Worm (Caenorhabditis elegans) whole organism, L4 larva: Measurements from ENCODE around the gene F56F10.2.
A peak's percentile ranks its signal among the peaks of the same experiment; 100 is the strongest.

Experiments used
- D1046.2 ChIP-seq: fragments of 200-800 bp; sonication (Bioruptor generic); IDR thresholded peaks from 2 replicates; pipeline ENCODE4 v1.3.6; 2022; ENCODE audit warnings: missing genetic modification characterization, missing compliant biosample characterization
- F37D6.2 ChIP-seq: sonication (generic microtip); optimal IDR thresholded peaks from 2 replicates; lab custom pipeline; 2016; ENCODE audit warnings: mild to moderate bottlenecking, missing genetic modification characterization, missing compliant biosample characterization
- R02D3.7 ChIP-seq: fragments of 150-350 bp; sonication (generic microtip); optimal IDR thresholded peaks from 3 replicates; lab custom pipeline; 2014; ENCODE audit warnings: missing biosample characterization, missing genetic modification characterization
- T26A8.4 ChIP-seq: fragments of 200-800 bp; sonication (Bioruptor generic); IDR thresholded peaks from 2 replicates; pipeline ENCODE4 v1.3.6; 2022; ENCODE audit warnings: missing genetic modification characterization, missing compliant biosample characterization
- Y48G9A.11 ChIP-seq: fragments of 200-800 bp; sonication (Bioruptor generic); IDR thresholded peaks from 2 replicates; pipeline ENCODE4 v1.3.6; 2022; ENCODE audit warnings: missing genetic modification reagents, missing genetic modification characterization, missing compliant biosample characterization
- Y75B8A.6 ChIP-seq: fragments of 200-800 bp; sonication (Bioruptor generic); IDR thresholded peaks from 2 replicates; pipeline ENCODE4 v1.3.6; 2022; ENCODE audit warnings: missing genetic modification reagents, missing genetic modification characterization, missing compliant biosample characterization
- aly-2 ChIP-seq: sonication (generic microtip); optimal IDR thresholded peaks from 2 replicates; lab custom pipeline; 2018; ENCODE audit warnings: missing biosample characterization, missing genetic modification characterization
- ama-1 ChIP-seq: fragments of 150-350 bp; optimal IDR thresholded peaks from 2 replicates; lab custom pipeline; 2014; ENCODE audit warnings: inconsistent platforms, mixed read lengths
- ceh-20 ChIP-seq: fragments of 200-800 bp; sonication (Bioruptor generic); IDR thresholded peaks from 2 replicates; pipeline ENCODE4 v1.3.6; 2022; ENCODE audit warnings: missing genetic modification reagents, missing genetic modification characterization, missing compliant biosample characterization
- ceh-62 ChIP-seq: sonication (generic microtip); optimal IDR thresholded peaks from 2 replicates; lab custom pipeline; 2017; ENCODE audit warnings: missing biosample characterization, missing genetic modification characterization
- ces-1 ChIP-seq: fragments of 150-350 bp; sonication (generic microtip); optimal IDR thresholded peaks from 4 replicates; lab custom pipeline; 2014; ENCODE audit warnings: missing biosample characterization, missing genetic modification reagents, missing genetic modification characterization
- daf-19 ChIP-seq: fragments of 200-800 bp; sonication (Bioruptor generic); conservative IDR thresholded peaks from 2 replicates; pipeline ENCODE4 v1.3.6; 2022; ENCODE audit warnings: missing genetic modification characterization, missing compliant biosample characterization
- daf-8 ChIP-seq: fragments of 200-800 bp; sonication (Bioruptor generic); IDR thresholded peaks from 2 replicates; pipeline ENCODE4 v1.3.6; 2022; ENCODE audit warnings: missing genetic modification characterization, missing compliant biosample characterization
- dpl-1 ChIP-seq: fragments of 150-350 bp; optimal IDR thresholded peaks from 2 replicates; lab custom pipeline; 2014; ENCODE audit warnings: missing biosample characterization, missing genetic modification reagents, missing genetic modification characterization
- dve-1 ChIP-seq: sonication (generic microtip); optimal IDR thresholded peaks from 2 replicates; lab custom pipeline; 2017; ENCODE audit warnings: antibody characterized with exemption, mild to moderate bottlenecking, missing genetic modification characterization, missing compliant biosample characterization; ENCODE audit not compliant: insufficient read depth
- egl-27 ChIP-seq: sonication (generic microtip); optimal IDR thresholded peaks from 3 replicates; lab custom pipeline; 2017; ENCODE audit warnings: missing biosample characterization, missing genetic modification reagents, missing genetic modification characterization
- fkh-10 ChIP-seq: fragments of 150-350 bp; optimal IDR thresholded peaks from 2 replicates; lab custom pipeline; 2014; ENCODE audit warnings: missing biosample characterization, missing genetic modification reagents, missing genetic modification characterization
- fos-1 ChIP-seq: fragments of 150-350 bp; optimal IDR thresholded peaks from 2 replicates; lab custom pipeline; 2014; ENCODE audit warnings: missing biosample characterization, missing genetic modification characterization
- gei-8 ChIP-seq: fragments of 200-800 bp; sonication (Bioruptor generic); optimal IDR thresholded peaks from 2 replicates; lab custom pipeline; 2018; ENCODE audit warnings: mild to moderate bottlenecking, missing genetic modification characterization, missing compliant biosample characterization
- hif-1 ChIP-seq, 2 experiments: sonication (generic microtip); optimal IDR thresholded peaks; 2 replicates each; lab custom pipeline; 2016 to 2017; ENCODE audit warnings: missing compliant biosample characterization in 2 of 2, missing genetic modification characterization in 2 of 2, missing genetic modification reagents in 2 of 2, missing genotype in 2 of 2, mild to moderate bottlenecking in 1 of 2
- hlh-11 ChIP-seq: fragments of 200-800 bp; sonication (Bioruptor generic); optimal IDR thresholded peaks from 2 replicates; lab custom pipeline; 2018; ENCODE audit warnings: mild to moderate bottlenecking, missing genetic modification characterization, missing compliant biosample characterization
- hlh-30 ChIP-seq: sonication (generic microtip); optimal IDR thresholded peaks from 2 replicates; lab custom pipeline; 2017; ENCODE audit warnings: antibody characterized with exemption, mild to moderate bottlenecking, missing genetic modification characterization, missing compliant biosample characterization; ENCODE audit not compliant: insufficient read depth
- hmg-1.1 ChIP-seq: fragments of 200-800 bp; sonication (Bioruptor generic); IDR thresholded peaks from 2 replicates; pipeline ENCODE4 v1.3.6; 2022; ENCODE audit warnings: missing genetic modification reagents, missing genetic modification characterization, missing compliant biosample characterization
- jun-1 ChIP-seq: fragments of 150-350 bp; optimal IDR thresholded peaks from 2 replicates; lab custom pipeline; 2014; ENCODE audit warnings: missing biosample characterization, missing genetic modification reagents, missing genetic modification characterization
- lim-7 ChIP-seq: fragments of 200-800 bp; sonication (Bioruptor generic); IDR thresholded peaks from 2 replicates; pipeline ENCODE4 v1.3.6; 2022; ENCODE audit warnings: missing genetic modification characterization, missing compliant biosample characterization
- lin-13 ChIP-seq: fragments of 150-350 bp; optimal IDR thresholded peaks from 2 replicates; lab custom pipeline; 2014; ENCODE audit warnings: missing biosample characterization, missing genetic modification reagents, missing genetic modification characterization
- lin-15B ChIP-seq: fragments of 150-350 bp; sonication (generic microtip); optimal IDR thresholded peaks from 3 replicates; lab custom pipeline; 2014; ENCODE audit warnings: missing biosample characterization, missing genetic modification characterization
- lin-39 ChIP-seq: fragments of 150-350 bp; optimal IDR thresholded peaks from 2 replicates; lab custom pipeline; 2014; ENCODE audit warnings: missing biosample characterization, missing genetic modification reagents, missing genetic modification characterization
- lir-3 ChIP-seq: sonication (generic microtip); optimal IDR thresholded peaks from 2 replicates; lab custom pipeline; 2016; ENCODE audit warnings: mild to moderate bottlenecking, missing genetic modification characterization, missing compliant biosample characterization
- lsy-2 ChIP-seq, 2 experiments: fragments of 150-350 bp in 1 of 2; sonication (generic microtip) in 1 of 2; optimal IDR thresholded peaks; 2 replicates each; lab custom pipeline; 2014 to 2017; ENCODE audit warnings: missing biosample characterization in 2 of 2, missing genetic modification characterization in 2 of 2
- madf-5 ChIP-seq, 2 experiments: fragments of 200-800 bp; sonication (Bioruptor generic); IDR thresholded peaks; 2 replicates each; pipeline ENCODE4 v1.3.6; 2022; ENCODE audit warnings: missing compliant biosample characterization in 2 of 2, missing genetic modification characterization in 2 of 2
- mdl-1 ChIP-seq, 2 experiments: fragments of 150-350 bp in 1 of 2; sonication (generic microtip) in 1 of 2; optimal IDR thresholded peaks; 2 replicates each; lab custom pipeline; 2014 to 2017; ENCODE audit warnings: missing biosample characterization in 2 of 2, missing genetic modification characterization in 2 of 2
- mep-1 ChIP-seq: fragments of 150-350 bp; sonication (generic microtip); optimal IDR thresholded peaks from 3 replicates; lab custom pipeline; 2014; ENCODE audit warnings: missing biosample characterization, missing genetic modification characterization
- mxl-3 ChIP-seq: fragments of 200-800 bp; sonication (Bioruptor generic); optimal IDR thresholded peaks from 2 replicates; lab custom pipeline; 2018; ENCODE audit warnings: mild to moderate bottlenecking, missing genetic modification characterization, missing compliant biosample characterization
- nhr-11 ChIP-seq: fragments of 150-350 bp; optimal IDR thresholded peaks from 2 replicates; lab custom pipeline; 2014; ENCODE audit warnings: missing biosample characterization, missing genetic modification characterization
- nhr-111 ChIP-seq: fragments of 200-800 bp; sonication (Bioruptor generic); optimal IDR thresholded peaks from 2 replicates; lab custom pipeline; 2018; ENCODE audit warnings: mild to moderate bottlenecking, missing genetic modification characterization, missing compliant biosample characterization
- nhr-237 ChIP-seq: sonication (generic microtip); optimal IDR thresholded peaks from 2 replicates; lab custom pipeline; 2017; ENCODE audit warnings: missing biosample characterization, missing genetic modification characterization
- nhr-25 ChIP-seq: sonication (generic microtip); optimal IDR thresholded peaks from 2 replicates; lab custom pipeline; 2017; ENCODE audit warnings: missing genetic modification characterization, mild to moderate bottlenecking, missing compliant biosample characterization, antibody characterized with exemption, moderate library complexity, borderline replicate concordance; ENCODE audit not compliant: insufficient read depth
- nhr-28 ChIP-seq: fragments of 150-350 bp; optimal IDR thresholded peaks from 2 replicates; lab custom pipeline; 2014; ENCODE audit warnings: missing biosample characterization, missing genetic modification characterization
- nhr-41 ChIP-seq: fragments of 200-800 bp; sonication (Bioruptor generic); IDR thresholded peaks from 2 replicates; pipeline ENCODE4 v1.3.6; 2022; ENCODE audit warnings: missing genetic modification reagents, missing genetic modification characterization, missing compliant biosample characterization
- nhr-42 ChIP-seq: fragments of 200-800 bp; sonication (Bioruptor generic); IDR thresholded peaks from 2 replicates; pipeline ENCODE4 v1.3.6; 2022; ENCODE audit warnings: missing genetic modification characterization, missing compliant biosample characterization
- nhr-77 ChIP-seq: fragments of 150-350 bp; optimal IDR thresholded peaks from 2 replicates; lab custom pipeline; 2014; ENCODE audit warnings: missing biosample characterization, missing genetic modification characterization
- php-3 ChIP-seq: fragments of 200-800 bp; sonication (Bioruptor generic); IDR thresholded peaks from 2 replicates; pipeline ENCODE4 v1.3.6; 2022; ENCODE audit warnings: missing genetic modification reagents, missing genetic modification characterization, missing compliant biosample characterization
- pqm-1 ChIP-seq: sonication (generic microtip); optimal IDR thresholded peaks from 2 replicates; lab custom pipeline; 2017; ENCODE audit warnings: missing biosample characterization, missing genetic modification characterization
- sdz-12 ChIP-seq: fragments of 200-800 bp; sonication (Bioruptor generic); optimal IDR thresholded peaks from 2 replicates; lab custom pipeline; 2018; ENCODE audit warnings: mild to moderate bottlenecking, missing genetic modification characterization, missing compliant biosample characterization
- skn-1 ChIP-seq: fragments of 150-350 bp; optimal IDR thresholded peaks from 2 replicates; lab custom pipeline; 2014; ENCODE audit warnings: missing biosample characterization, missing genetic modification characterization
- spr-1 ChIP-seq: sonication (generic microtip); optimal IDR thresholded peaks from 2 replicates; lab custom pipeline; 2016; ENCODE audit warnings: mild to moderate bottlenecking, missing genetic modification characterization, missing compliant biosample characterization
- tag-97 ChIP-seq: fragments of 200-800 bp; sonication (Bioruptor generic); IDR thresholded peaks from 2 replicates; pipeline ENCODE4 v1.3.6; 2022; ENCODE audit warnings: missing genetic modification characterization, missing compliant biosample characterization
- tra-1 ChIP-seq: fragments of 200-800 bp; sonication (Bioruptor generic); IDR thresholded peaks from 2 replicates; pipeline ENCODE4 v1.3.6; 2022; ENCODE audit warnings: missing genetic modification reagents, missing genetic modification characterization, missing compliant biosample characterization
- zag-1 ChIP-seq: fragments of 150-350 bp; optimal IDR thresholded peaks from 2 replicates; lab custom pipeline; 2014; ENCODE audit warnings: missing biosample characterization, missing genetic modification characterization
- zfp-2 ChIP-seq: sonication (generic microtip); optimal IDR thresholded peaks from 2 replicates; lab custom pipeline; 2016; ENCODE audit warnings: mild to moderate bottlenecking, missing genetic modification characterization, missing compliant biosample characterization
- zip-11 ChIP-seq: fragments of 200-800 bp; sonication (Bioruptor generic); IDR thresholded peaks from 2 replicates; pipeline ENCODE4 v1.3.6; 2022; ENCODE audit warnings: missing genetic modification characterization, missing compliant biosample characterization
- ztf-7 ChIP-seq: fragments of 150-350 bp; optimal IDR thresholded peaks from 2 replicates; lab custom pipeline; 2014; ENCODE audit warnings: missing biosample characterization, missing genetic modification characterization

The F56F10.2 gene

ce11 chrX:827502-827901, 31.9 kb upstream of the F56F10.2 start (continued):
- TF ChIP-seq ces-1 (GFP tag; lab: Kevin White, UChicago), result peak; percentile 46
- no peak for TF ChIP-seq Y48G9A.11 (GFP tag; lab: Robert Waterston, UW)
- TF ChIP-seq zfp-2 (tag; lab: Kevin White, UChicago), result no peak
- no peak for TF ChIP-seq pqm-1 (tag; lab: Kevin White, UChicago)
- TF ChIP-seq nhr-42 (GFP tag; lab: Robert Waterston, UW), result no peak
- TF ChIP-seq daf-19 (GFP tag; lab: Robert Waterston, UW), result no peak
- peak; percentile 33 for TF ChIP-seq nhr-77 (tag; lab: Kevin White, UChicago)
- no peak for TF ChIP-seq ceh-20
- no peak for TF ChIP-seq lim-7 (GFP tag; lab: Robert Waterston, UW)
- TF ChIP-seq nhr-237 (tag; lab: Kevin White, UChicago), result no peak
- peak; percentile 22 for TF ChIP-seq jun-1
- peak; percentile 85 for TF ChIP-seq nhr-25 (tag; lab: Kevin White, UChicago)
- no peak for TF ChIP-seq sdz-12 (GFP tag; lab: Kevin White, UChicago)
- TF ChIP-seq spr-1 (tag; lab: Kevin White, UChicago), result no peak
- TF ChIP-seq hif-1 (tag; optimal IDR thresholded peaks at IDR 0.05; lab: Kevin White, UChicago), result peak in 1 of 2 experiments; percentile 45
- TF ChIP-seq mxl-3 (GFP tag; lab: Kevin White, UChicago), result peak; percentile 76
- TF ChIP-seq nhr-11, result peak; percentile 82
- no peak for TF ChIP-seq R02D3.7 (tag; lab: Kevin White, UChicago)
- no peak for TF ChIP-seq daf-8
- TF ChIP-seq F37D6.2, result peak; percentile 3
- no peak for TF ChIP-seq ceh-62 (tag; lab: Kevin White, UChicago)
- no peak for TF ChIP-seq lin-39 (tag; lab: Kevin White, UChicago)
- TF ChIP-seq ama-1 (lab: Kevin White, UChicago), result no peak
- TF ChIP-seq madf-5 (GFP tag; IDR thresholded peaks at IDR 0.05; lab: Robert Waterston, UW), result no peak
- TF ChIP-seq T26A8.4 (GFP tag; lab: Robert Waterston, UW), result no peak
- TF ChIP-seq hlh-11 (tag; lab: Kevin White, UChicago), result peak; percentile 55
- TF ChIP-seq aly-2 (tag; lab: Kevin White, UChicago), result no peak
- TF ChIP-seq hlh-30 (tag; lab: Kevin White, UChicago), result peak; percentile 82
- TF ChIP-seq gei-8, result no peak
- no peak for TF ChIP-seq fos-1 (tag; lab: Kevin White, UChicago)
- no peak for TF ChIP-seq lir-3 (tag; lab: Kevin White, UChicago)
- TF ChIP-seq nhr-28, result peak; percentile 91
- no peak for TF ChIP-seq zip-11 (GFP tag; lab: Robert Waterston, UW)
- TF ChIP-seq mdl-1 (tag; optimal IDR thresholded peaks at IDR 0.05; lab: Kevin White, UChicago), result peak; percentile 60 to 87
- TF ChIP-seq egl-27 (tag; lab: Kevin White, UChicago), result no peak
- peak; percentile 21 for TF ChIP-seq ztf-7 (tag; lab: Kevin White, UChicago)
- peak in 1 of 2 experiments; percentile 71 for TF ChIP-seq lsy-2 (tag; optimal IDR thresholded peaks at IDR 0.05; lab: Kevin White, UChicago)
- no peak for TF ChIP-seq dpl-1 (GFP tag; lab: Kevin White, UChicago)
- TF ChIP-seq dve-1 (tag; lab: Kevin White, UChicago), result peak; percentile 52
- peak; percentile 89 for TF ChIP-seq fkh-10
- no peak for TF ChIP-seq nhr-41
- TF ChIP-seq D1046.2 (GFP tag; lab: Robert Waterston, UW), result no peak
- TF ChIP-seq lin-15B, result no peak
- no peak for TF ChIP-seq Y75B8A.6 (GFP tag; lab: Robert Waterston, UW)
- no peak for TF ChIP-seq php-3 (GFP tag; lab: Robert Waterston, UW)
- peak; percentile 63 for TF ChIP-seq mep-1 (tag; lab: Kevin White, UChicago)
- no peak for TF ChIP-seq skn-1 (tag; lab: Kevin White, UChicago)
- no peak for TF ChIP-seq tag-97
- TF ChIP-seq nhr-111, result no peak
- peak; percentile 69; the same call in 1 of the 2 replicates for TF ChIP-seq hmg-1.1 (GFP tag; lab: Robert Waterston, UW)
- TF ChIP-seq tra-1, result no peak
- TF ChIP-seq lin-13 (GFP tag; lab: Kevin White, UChicago), result no peak
- TF ChIP-seq zag-1 (tag; lab: Kevin White, UChicago), result no peak
